Fruit fly (Drosophila melanogaster): ENCODE measurements around the gene CG42792.

CG42792 gene

DNA sequence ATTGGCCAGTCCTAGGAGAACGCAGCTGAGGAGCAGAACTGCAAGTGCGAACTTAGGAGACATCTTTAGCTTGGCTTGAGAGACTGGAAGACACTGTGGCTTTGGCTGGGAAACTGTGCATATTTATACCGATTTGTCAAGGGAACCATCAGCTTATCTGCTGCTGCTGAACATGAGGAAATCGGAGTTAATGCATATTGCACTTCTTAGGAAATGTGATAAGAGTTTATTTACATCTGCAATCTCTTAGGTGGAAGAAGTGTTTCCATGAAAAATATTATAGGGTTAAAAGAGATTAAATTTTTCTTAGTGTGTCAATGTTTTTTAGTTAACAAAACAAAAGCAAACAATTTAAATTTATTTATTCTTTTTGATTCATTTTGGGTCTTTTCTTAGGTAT, at the start of gene CG42792:
Gene CG42792 (minus strand): TSS at position 101 of the 400 bp plus-strand sequence.
- TF ChIP-seq EcR (GFP tag; optimal IDR thresholded peaks at IDR 0.05): no peak
- TF ChIP-seq pan (optimal IDR thresholded peaks at IDR 0.05): no peak
- no peak for TF ChIP-seq CG8478 (optimal IDR thresholded peaks at IDR 0.05)
- TF ChIP-seq usp (GFP tag; optimal IDR thresholded peaks at IDR 0.05): no peak
- no peak for TF ChIP-seq psq (optimal IDR thresholded peaks at IDR 0.05)
- no peak for TF ChIP-seq Dll (optimal IDR thresholded peaks at IDR 0.05)

DNA sequence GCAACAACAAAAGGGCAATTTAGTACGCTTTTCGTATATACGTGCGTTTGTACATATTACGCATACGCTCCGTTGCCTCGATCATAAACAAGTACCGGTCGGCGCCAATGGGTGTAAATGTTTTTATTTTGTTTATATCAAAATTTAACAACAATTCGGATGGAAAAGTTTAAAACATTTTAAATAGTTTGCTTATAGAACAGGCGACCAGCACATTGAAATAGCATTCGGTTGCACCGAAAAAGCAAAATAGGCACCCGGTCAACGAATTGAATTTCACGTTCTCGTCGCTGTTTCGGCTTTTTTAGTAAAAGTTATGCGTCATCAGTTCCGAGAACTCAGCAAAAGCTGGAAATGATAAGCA, 48.4 kb upstream of the CG42792 start:
- no peak for TF ChIP-seq Dll (optimal IDR thresholded peaks at IDR 0.05)
- TF ChIP-seq CG8478 (optimal IDR thresholded peaks at IDR 0.05): no peak
- no peak for TF ChIP-seq pan (optimal IDR thresholded peaks at IDR 0.05)
- no peak for TF ChIP-seq usp (GFP tag; optimal IDR thresholded peaks at IDR 0.05)
- TF ChIP-seq psq (optimal IDR thresholded peaks at IDR 0.05): no peak
- TF ChIP-seq EcR (GFP tag; optimal IDR thresholded peaks at IDR 0.05): no peak

DNA sequence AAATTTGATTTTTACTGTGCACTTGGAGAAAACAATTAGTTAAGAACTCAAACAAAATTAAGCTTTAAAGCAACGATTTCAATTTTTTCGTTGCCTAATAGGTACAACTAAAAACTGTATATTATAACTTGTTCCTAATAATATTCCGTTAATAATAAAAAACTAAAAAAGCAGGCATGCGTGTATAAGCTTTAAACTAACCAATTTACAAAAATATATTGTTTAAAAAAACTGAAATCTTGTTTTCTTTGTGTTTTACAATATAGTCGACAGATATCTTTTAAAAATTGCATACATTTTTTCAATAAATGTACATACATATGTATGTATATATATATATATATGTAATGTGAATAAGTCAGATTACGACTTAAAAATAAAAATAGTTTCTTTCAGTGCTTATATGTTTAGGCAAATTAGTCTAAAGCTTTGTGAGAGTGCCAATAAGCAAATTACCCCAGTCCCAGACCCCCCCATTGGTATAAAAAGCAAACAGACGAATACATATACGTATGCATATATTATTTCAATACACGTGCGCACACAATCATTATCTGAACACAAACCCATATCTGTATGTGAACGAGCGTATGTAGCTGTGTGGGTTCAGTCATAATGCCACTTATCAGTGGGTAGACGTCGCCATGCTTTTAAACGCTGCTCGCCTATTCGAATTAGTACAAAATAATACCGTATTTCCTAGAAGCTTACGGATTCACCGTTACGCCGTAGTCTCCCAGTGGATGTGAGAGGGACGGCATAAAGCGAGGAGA, 47.8 kb upstream of the CG42792 start:
- peak in 1 of 2 experiments; percentile 20 for TF ChIP-seq EcR (GFP tag; optimal IDR thresholded peaks at IDR 0.05)
- no peak for TF ChIP-seq psq (optimal IDR thresholded peaks at IDR 0.05)
- TF ChIP-seq usp (GFP tag; optimal IDR thresholded peaks at IDR 0.05): no peak

DNA sequence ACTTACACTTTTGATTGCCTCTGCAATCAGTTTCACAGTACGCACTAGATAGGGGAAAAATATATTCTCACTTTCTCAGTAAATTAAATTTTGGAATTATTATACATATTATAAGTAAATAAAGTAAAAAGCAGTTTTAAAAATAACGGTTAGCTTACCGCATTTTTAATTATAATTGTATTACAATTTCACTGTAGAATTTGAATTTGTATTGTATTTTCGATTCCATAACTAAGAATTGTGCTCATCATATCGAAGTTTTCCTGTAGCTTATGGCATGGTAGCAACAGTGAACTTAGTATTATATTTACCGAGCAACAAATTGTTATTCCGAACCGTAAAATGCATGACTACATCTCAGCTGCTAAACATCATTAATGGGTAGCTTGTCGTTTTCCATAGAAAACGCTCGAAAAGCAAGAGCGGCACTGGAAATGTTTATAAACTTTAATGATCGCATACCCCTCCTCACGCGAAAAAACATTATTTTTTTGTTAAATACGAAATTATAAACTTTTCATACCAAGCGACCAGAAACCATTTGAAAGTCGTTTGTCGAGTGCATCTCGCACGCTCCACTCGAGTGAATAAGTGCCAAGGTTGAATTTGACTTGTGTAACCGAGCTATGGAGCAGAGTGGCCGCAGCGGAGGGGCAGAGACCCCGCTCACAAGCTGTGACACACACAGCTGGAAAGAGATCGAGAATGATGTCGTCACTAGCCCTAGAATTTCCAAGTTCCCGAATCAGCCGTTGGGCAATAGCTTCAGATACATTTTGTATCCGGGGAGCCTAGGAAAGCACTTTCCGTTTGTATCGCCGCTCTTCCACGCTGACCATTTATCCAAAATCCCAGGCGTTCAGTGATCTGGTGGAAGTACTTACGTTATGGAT, 47.0 kb upstream of the CG42792 start:
- TF ChIP-seq CG8478 (optimal IDR thresholded peaks at IDR 0.05): no peak
- TF ChIP-seq EcR (GFP tag; optimal IDR thresholded peaks at IDR 0.05): no peak
- TF ChIP-seq Dll (optimal IDR thresholded peaks at IDR 0.05): no peak
- TF ChIP-seq pan (optimal IDR thresholded peaks at IDR 0.05): no peak
- no peak for TF ChIP-seq psq (optimal IDR thresholded peaks at IDR 0.05)
- TF ChIP-seq usp (GFP tag; optimal IDR thresholded peaks at IDR 0.05): no peak

- TF ChIP-seq Dll (optimal IDR thresholded peaks at IDR 0.05) (peak; percentile 46), CG8478 (optimal IDR thresholded peaks at IDR 0.05) (no peak), EcR (GFP tag; optimal IDR thresholded peaks at IDR 0.05) (peak; percentile 96 to 100)
These were observed 46.3 kb upstream of the CG42792 start for dm6 chr2L:15911591-15912007.

DNA sequence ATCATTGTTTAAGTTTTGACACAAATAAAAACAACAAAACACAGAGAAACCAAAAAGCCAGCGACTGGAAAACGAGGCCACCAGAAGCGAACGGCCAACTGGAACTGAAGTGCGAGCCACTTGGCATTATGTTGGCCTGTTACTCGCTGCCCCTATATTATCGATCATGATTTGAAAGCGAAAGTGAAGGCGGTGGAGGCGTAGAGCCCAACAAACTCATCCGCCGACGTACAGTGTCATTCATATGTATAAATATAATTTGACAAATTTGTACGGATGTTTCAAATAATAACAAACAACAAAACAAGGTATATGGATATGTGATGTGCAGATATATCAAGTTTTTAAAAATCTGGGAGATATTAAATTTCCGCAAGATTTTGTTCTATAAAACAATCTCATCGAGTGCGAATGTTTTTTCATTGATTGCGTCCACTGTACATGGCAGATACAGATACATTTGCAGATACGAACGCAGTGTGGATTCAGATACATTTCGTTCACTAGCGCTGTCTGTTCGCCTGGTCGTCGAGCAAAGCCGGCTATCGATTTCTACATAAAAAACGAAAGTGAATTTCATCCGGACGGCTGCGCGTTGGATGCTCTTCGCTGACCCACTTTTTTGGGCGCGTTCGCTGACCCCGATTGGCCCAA, 45.8 kb upstream of the CG42792 start:
- TF ChIP-seq usp (GFP tag; optimal IDR thresholded peaks at IDR 0.05) (no peak), EcR (GFP tag; optimal IDR thresholded peaks at IDR 0.05) (no peak), pan (optimal IDR thresholded peaks at IDR 0.05) (no peak), CG8478 (optimal IDR thresholded peaks at IDR 0.05) (no peak), Dll (optimal IDR thresholded peaks at IDR 0.05) (no peak), psq (optimal IDR thresholded peaks at IDR 0.05) (no peak)

- TF ChIP-seq CG8478 (optimal IDR thresholded peaks at IDR 0.05) (no peak), psq (optimal IDR thresholded peaks at IDR 0.05) (no peak), usp (GFP tag; optimal IDR thresholded peaks at IDR 0.05) (no peak)
These were observed 44.6 kb upstream of the CG42792 start for dm6 chr2L:15909826-15910225.

DNA sequence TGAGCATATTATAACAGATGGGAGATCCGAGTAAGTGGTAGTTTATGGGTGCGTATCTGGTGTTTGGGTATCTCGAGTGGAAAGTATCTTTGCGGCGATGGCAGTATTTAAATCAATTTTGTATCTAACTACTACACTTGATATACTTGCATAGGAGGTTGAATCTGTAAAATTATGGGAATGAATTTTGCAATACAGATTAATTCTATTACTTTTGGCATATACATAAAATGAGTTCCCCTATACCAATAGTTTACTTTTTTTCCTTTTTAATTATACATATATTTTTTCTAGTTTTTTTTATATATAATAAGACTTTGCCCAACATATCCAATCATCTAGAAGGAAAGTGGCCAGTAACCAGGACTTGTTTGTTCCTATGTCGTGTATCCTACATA, 44.0 kb upstream of the CG42792 start:
- TF ChIP-seq usp (GFP tag; optimal IDR thresholded peaks at IDR 0.05) (no peak), EcR (GFP tag; optimal IDR thresholded peaks at IDR 0.05) (no peak), Dll (optimal IDR thresholded peaks at IDR 0.05) (no peak), pan (optimal IDR thresholded peaks at IDR 0.05) (no peak), psq (optimal IDR thresholded peaks at IDR 0.05) (no peak), CG8478 (optimal IDR thresholded peaks at IDR 0.05) (no peak)

DNA sequence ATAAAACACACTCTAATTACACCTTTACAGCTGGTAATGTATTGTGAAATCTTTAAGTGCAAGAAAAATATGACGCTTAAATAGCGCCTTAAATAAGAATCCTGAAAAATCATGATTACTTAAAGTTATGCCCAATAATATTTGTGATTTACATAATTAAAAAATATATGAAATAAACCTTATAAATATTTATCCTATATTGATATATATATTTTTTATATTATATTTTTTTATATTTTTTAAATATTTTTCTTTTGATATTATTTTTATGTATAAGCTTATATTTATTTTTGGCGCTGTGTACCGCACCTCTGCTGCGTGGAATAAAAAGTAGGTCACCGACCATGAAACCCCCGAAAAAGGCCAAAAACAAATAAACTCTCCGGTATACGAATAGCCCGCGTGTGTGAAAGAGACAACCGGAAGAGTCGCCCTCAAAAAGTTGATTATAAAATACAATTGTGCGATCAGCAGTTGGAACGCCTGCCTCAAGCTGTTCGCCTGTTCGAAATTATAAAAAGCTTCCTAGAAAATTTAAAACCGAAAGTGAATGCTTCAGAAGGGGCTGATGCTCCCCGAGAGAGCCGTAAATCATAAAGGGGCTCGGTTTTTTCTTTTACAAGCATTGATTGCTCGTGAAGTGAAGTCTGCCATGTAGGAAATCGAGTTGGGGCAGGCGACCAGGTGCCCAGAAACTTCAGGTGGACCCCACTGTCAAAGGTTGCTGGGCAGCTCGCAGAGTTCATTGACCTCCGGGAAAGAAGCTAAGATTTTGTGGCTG, 43.4 kb upstream of the CG42792 start:
- TF ChIP-seq pan (optimal IDR thresholded peaks at IDR 0.05) (no peak), Dll (optimal IDR thresholded peaks at IDR 0.05) (no peak), EcR (GFP tag; optimal IDR thresholded peaks at IDR 0.05) (peak; percentile 78 to 91), usp (GFP tag; optimal IDR thresholded peaks at IDR 0.05) (no peak), psq (optimal IDR thresholded peaks at IDR 0.05) (no peak), CG8478 (optimal IDR thresholded peaks at IDR 0.05) (no peak)

- TF ChIP-seq EcR (GFP tag; optimal IDR thresholded peaks at IDR 0.05): no peak
- no peak for TF ChIP-seq psq (optimal IDR thresholded peaks at IDR 0.05)
- no peak for TF ChIP-seq pan (optimal IDR thresholded peaks at IDR 0.05)
These were observed 42.8 kb upstream of the CG42792 start for dm6 chr2L:15908086-15908485.

- TF ChIP-seq Dll (optimal IDR thresholded peaks at IDR 0.05): no peak
- no peak for TF ChIP-seq usp (GFP tag; optimal IDR thresholded peaks at IDR 0.05)
- TF ChIP-seq EcR (GFP tag; optimal IDR thresholded peaks at IDR 0.05): no peak
- TF ChIP-seq psq (optimal IDR thresholded peaks at IDR 0.05): no peak
- TF ChIP-seq CG8478 (optimal IDR thresholded peaks at IDR 0.05): no peak
- TF ChIP-seq pan (optimal IDR thresholded peaks at IDR 0.05): no peak
These were observed 42.1 kb upstream of the CG42792 start for dm6 chr2L:15907358-15907757.

Measured in whole organism.